Worm (Caenorhabditis elegans) whole organism, L1 larva: ENCODE results near the gene K10C2.12.

Source experiments
- lin-15B ChIP-seq: fragments of 150-350 bp; sonication (generic microtip); optimal IDR thresholded peaks from 3 replicates; lab custom pipeline; 2014; ENCODE audit warnings: missing biosample characterization, missing genetic modification characterization
- zag-1 ChIP-seq: fragments of 150-350 bp; optimal IDR thresholded peaks from 2 replicates; lab custom pipeline; 2014; ENCODE audit warnings: missing biosample characterization, missing genetic modification characterization

ce11 chrX:6413583-6413982 lies 7.0 kb downstream of the K10C2.12 start:
- TF ChIP-seq zag-1 (tag; lab: Kevin White, UChicago) (no peak), lin-15B (no peak)
